Worm (Caenorhabditis elegans) whole organism, midembryonic: ENCODE data around the gene C01G12.13.

Source experiments
- T22C8.4 ChIP-seq: fragments of 200-800 bp; sonication (Bioruptor generic); IDR thresholded peaks from 2 replicates; pipeline ENCODE4 v1.3.6; 2022; ENCODE audit warnings: missing genetic modification characterization, missing compliant biosample characterization
- cog-1 ChIP-seq: sonication (generic microtip); optimal IDR thresholded peaks from 2 replicates; lab custom pipeline; 2016; ENCODE audit warnings: missing genetic modification characterization, missing compliant biosample characterization
- med-1 ChIP-seq: sonication (generic microtip); optimal IDR thresholded peaks from 2 replicates; lab custom pipeline; 2017; ENCODE audit warnings: missing genetic modification characterization, mild to moderate bottlenecking, missing compliant biosample characterization, antibody characterized with exemption, missing genetic modification reagents; ENCODE audit not compliant: insufficient read depth
- tab-1 ChIP-seq: fragments of 200-800 bp; sonication (Bioruptor generic); IDR thresholded peaks from 2 replicates; pipeline ENCODE4 v1.3.6; 2022; ENCODE audit warnings: missing genetic modification characterization, missing compliant biosample characterization
- ztf-23 ChIP-seq: fragments of 200-800 bp; sonication (Bioruptor generic); IDR thresholded peaks from 2 replicates; pipeline ENCODE4 v1.3.6; 2022; ENCODE audit warnings: missing genetic modification reagents, missing genetic modification characterization, missing compliant biosample characterization
- ztf-29 ChIP-seq: fragments of 200-800 bp; sonication (Bioruptor generic); IDR thresholded peaks from 2 replicates; pipeline ENCODE4 v1.3.6; 2022; ENCODE audit warnings: missing genetic modification reagents, missing genetic modification characterization, missing compliant biosample characterization

ce11 chrII:14574790-14575189, 1.7 kb upstream of the C01G12.13 start:
- TF ChIP-seq ztf-29 (GFP tag; lab: Robert Waterston, UW) (no peak), ztf-23 (GFP tag; lab: Robert Waterston, UW) (no peak), cog-1 (tag; lab: Kevin White, UChicago) (no peak), T22C8.4 (GFP tag; lab: Robert Waterston, UW) (no peak), med-1 (GFP tag; lab: Kevin White, UChicago) (no peak), tab-1 (GFP tag; lab: Robert Waterston, UW) (no peak)
